Fruit fly (Drosophila melanogaster): ENCODE measurements around the gene CG31709.

The CG31709 gene

dm6 chr2L:9569588-9570434 lies 9.6 kb downstream of the CG31709 start (continued):
- TF ChIP-seq CG7745 (tag; optimal IDR thresholded peaks at IDR 0.05) (no peak), vvl (GFP tag; IDR thresholded peaks at IDR 0.05) (peak; percentile 92), phol (tag; optimal IDR thresholded peaks at IDR 0.05) (peak; percentile 96), CG12071 (GFP tag; optimal IDR thresholded peaks at IDR 0.05) (peak; percentile 82), Bteb2 (GFP tag; optimal IDR thresholded peaks at IDR 0.05) (peak; percentile 83), Hr3 (GFP tag; optimal IDR thresholded peaks at IDR 0.05) (peak; percentile 95), insv (GFP tag; optimal IDR thresholded peaks at IDR 0.05) (peak in 1 of 2 experiments; percentile 74), Six4 (GFP tag; optimal IDR thresholded peaks at IDR 0.05) (peak; percentile 95), Ets65A (GFP tag) (peak; percentile 71), nerfin-2 (GFP tag; IDR thresholded peaks at IDR 0.05; ENCODE audit: partially characterized antibody) (no peak), CG10654 (GFP tag; optimal IDR thresholded peaks at IDR 0.05) (peak; percentile 90), CG32767 (GFP tag; IDR thresholded peaks at IDR 0.05) (peak; percentile 85), dati (GFP tag; IDR thresholded peaks at IDR 0.05) (peak; percentile 67; the same call in 1 of the 2 replicates), pan (optimal IDR thresholded peaks at IDR 0.05) (no peak), pan (GFP tag; optimal IDR thresholded peaks at IDR 0.05 in 1 of 2, IDR thresholded peaks at IDR 0.05 in 1 of 2) (peak in 1 of 2 experiments; percentile 93), zfh2 (GFP tag; optimal IDR thresholded peaks at IDR 0.05) (peak; percentile 87), Hey (tag; optimal IDR thresholded peaks at IDR 0.05) (peak; percentile 35), fru (optimal IDR thresholded peaks at IDR 0.05) (no peak), CoRest (tag; optimal IDR thresholded peaks at IDR 0.05) (peak; percentile 98), CG12236 (GFP tag; optimal IDR thresholded peaks at IDR 0.05) (peak; percentile 37), ind (GFP tag; optimal IDR thresholded peaks at IDR 0.05) (peak; percentile 94), ttk (GFP tag; IDR thresholded peaks at IDR 0.05) (peak; percentile 72), eve (GFP tag; optimal IDR thresholded peaks at IDR 0.05) (peak in 1 of 2 experiments; percentile 24), wdn (GFP tag; IDR thresholded peaks at IDR 0.05) (no peak; the same call in 1 of the 2 replicates), CG16813 (GFP tag; IDR thresholded peaks at IDR 0.05; ENCODE audit: partially characterized antibody) (peak; percentile 43; the same call in 2 of the 3 replicates), prd (optimal IDR thresholded peaks at IDR 0.05) (no peak), prd (GFP tag; IDR thresholded peaks at IDR 0.05) (peak; percentile 93), Myb (GFP tag; optimal IDR thresholded peaks at IDR 0.05) (peak; percentile 46), CG4404 (GFP tag; IDR thresholded peaks at IDR 0.05) (peak; percentile 87), tap (tag; optimal IDR thresholded peaks at IDR 0.05) (peak; percentile 91), maf-S (GFP tag; optimal IDR thresholded peaks at IDR 0.05) (peak; percentile 58), kay (GFP tag; optimal IDR thresholded peaks at IDR 0.05) (peak; percentile 93), eyg (GFP tag; optimal IDR thresholded peaks at IDR 0.05) (peak; percentile 67), corto (GFP tag; optimal IDR thresholded peaks at IDR 0.05) (peak; percentile 87), CG6654 (GFP tag; optimal IDR thresholded peaks at IDR 0.05) (peak; percentile 90), Ptx1 (GFP tag; IDR thresholded peaks at IDR 0.05) (peak; percentile 93), gt (GFP tag; IDR thresholded peaks at IDR 0.05) (peak; percentile 38), zen (tag; optimal IDR thresholded peaks at IDR 0.05) (peak; percentile 96), CG11696 (GFP tag; IDR thresholded peaks at IDR 0.05) (no peak; the same call in none of the 2 replicates), ap (GFP tag; IDR thresholded peaks at IDR 0.05) (peak; percentile 82), br (optimal IDR thresholded peaks at IDR 0.05) (no peak), schlank (tag; optimal IDR thresholded peaks at IDR 0.05) (peak; percentile 83), hkb (optimal IDR thresholded peaks at IDR 0.05) (no peak), hkb (GFP tag; IDR thresholded peaks at IDR 0.05) (peak; percentile 95), ci (GFP tag; IDR thresholded peaks at IDR 0.05) (peak; percentile 81), bab2 (GFP tag; optimal IDR thresholded peaks at IDR 0.05) (peak; percentile 69), tll (GFP tag; optimal IDR thresholded peaks at IDR 0.05) (peak in 1 of 2 experiments; percentile 76), ranshi (GFP tag; IDR thresholded peaks at IDR 0.05) (peak; percentile 86), jumu (GFP tag; optimal IDR thresholded peaks at IDR 0.05) (peak; percentile 74), CG16863 (GFP tag; optimal IDR thresholded peaks at IDR 0.05) (peak; percentile 83), Atf3 (GFP tag; optimal IDR thresholded peaks at IDR 0.05) (peak; percentile 1)

Measured in whole organism, embryonic.